Fruit fly (Drosophila melanogaster) whole organism, wandering third instar larva: ENCODE measurements around the gene CG15820.

ENCODE experiments used
- Abd-B ChIP-seq: fragments of >200 bp; optimal IDR thresholded peaks from 2 replicates; lab custom pipeline; 2017; ENCODE audit warnings: missing biosample characterization, missing genetic modification characterization
- Dfd ChIP-seq: fragments of >200 bp; optimal IDR thresholded peaks from 2 replicates; lab custom pipeline; 2017; ENCODE audit warnings: missing biosample characterization, missing genetic modification characterization
- Dif ChIP-seq: fragments of 200-275, 200-300 bp; sonication (Bioruptor generic); optimal IDR thresholded peaks from 2 replicates; lab custom pipeline; 2018; ENCODE audit warnings: missing biosample characterization, missing genetic modification characterization; ENCODE audit not compliant: partially characterized antibody
- HLH106 ChIP-seq: fragments of 200-800 bp; optimal IDR thresholded peaks from 3 replicates; lab custom pipeline; 2019; ENCODE audit warnings: missing biosample characterization, mild to moderate bottlenecking, missing genetic modification characterization, moderate library complexity
- Myc ChIP-seq: fragments of >200 bp; optimal IDR thresholded peaks from 2 replicates; lab custom pipeline; 2017
- Vsx2 ChIP-seq: fragments of 200-300, 225-300 bp; sonication (Bioruptor generic); optimal IDR thresholded peaks from 2 replicates; lab custom pipeline; 2018; ENCODE audit warnings: missing biosample characterization, missing genetic modification characterization; ENCODE audit not compliant: partially characterized antibody
- br ChIP-seq: fragments of 200-800 bp; sonication (Bioruptor generic); optimal IDR thresholded peaks from 2 replicates; lab custom pipeline; 2016; ENCODE audit warnings: missing biosample characterization, missing genetic modification characterization
- dmrt93B ChIP-seq: fragments of 200-800 bp; sonication (Bioruptor generic); optimal IDR thresholded peaks from 2 replicates; lab custom pipeline; 2018; ENCODE audit warnings: missing biosample characterization, mild to moderate bottlenecking, missing genetic modification characterization
- dsf ChIP-seq: sonication (Bioruptor generic); optimal IDR thresholded peaks from 2 replicates; lab custom pipeline; 2016; ENCODE audit warnings: missing biosample characterization, missing genetic modification characterization, borderline replicate concordance
- h ChIP-seq: fragments of 200-800 bp; sonication (Bioruptor generic); optimal IDR thresholded peaks from 3 replicates; lab custom pipeline; 2016; ENCODE audit warnings: missing biosample characterization, mild to moderate bottlenecking, missing genetic modification characterization
- lola ChIP-seq: fragments of >200 bp; optimal IDR thresholded peaks from 2 replicates; lab custom pipeline; 2017; ENCODE audit warnings: missing biosample characterization, missing genetic modification characterization
- pan ChIP-seq: fragments of >200 bp; optimal IDR thresholded peaks from 2 replicates; lab custom pipeline; 2017
- rgr ChIP-seq: fragments of 200-800 bp; sonication (Bioruptor generic); optimal IDR thresholded peaks from 3 replicates; lab custom pipeline; 2016; ENCODE audit warnings: missing biosample characterization, mild to moderate bottlenecking, missing genetic modification characterization
- usp ChIP-seq: fragments of >200 bp; optimal IDR thresholded peaks from 2 replicates; lab custom pipeline; 2017; ENCODE audit warnings: missing biosample characterization, missing genetic modification characterization

- TF ChIP-seq HLH106 (tag; lab: Kevin White, UChicago) (no peak), Vsx2 (GFP tag; lab: Kevin White, UChicago) (no peak), rgr (GFP tag; lab: Kevin White, UChicago) (no peak), Dif (no peak), h (no peak), usp (GFP tag; lab: Kevin White, UChicago) (no peak), Myc (lab: Kevin White, UChicago) (no peak), dsf (GFP tag; lab: Kevin White, UChicago) (no peak), pan (lab: Kevin White, UChicago) (no peak), dmrt93B (GFP tag; lab: Kevin White, UChicago) (no peak), Dfd (GFP tag; lab: Kevin White, UChicago) (no peak), lola (GFP tag; lab: Kevin White, UChicago) (no peak), Abd-B (no peak), br (GFP tag; lab: Kevin White, UChicago) (no peak)
Observed at dm6 chr3L:2191512-2191911, 17.4 kb upstream of the CG15820 start.
